Worm (Caenorhabditis elegans): ENCODE measurements around the gene ZK353.4.

Gene ZK353.4

DNA sequence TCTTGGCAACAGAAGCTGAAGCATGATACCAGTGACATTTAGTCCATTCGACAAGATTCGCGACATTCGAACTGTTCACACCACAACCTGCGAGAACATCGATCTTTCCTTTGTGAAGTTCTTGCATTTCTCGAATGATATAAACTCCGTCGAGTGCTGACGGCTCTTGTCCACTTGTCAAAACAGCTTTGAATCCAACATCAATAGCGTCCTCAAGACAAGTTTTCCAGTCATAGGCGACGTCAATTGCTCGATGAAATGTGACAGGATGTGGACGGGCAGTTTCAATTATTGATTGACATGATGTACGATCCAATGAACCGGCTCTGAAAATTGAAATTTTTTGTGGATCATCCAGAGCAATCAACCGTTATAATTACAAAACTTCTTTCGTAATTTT lies 13.2 kb upstream of the ZK353.4 start:
- TF ChIP-seq unc-30 (tag; optimal IDR thresholded peaks at IDR 0.05): no peak
- TF ChIP-seq mef-2 (tag; optimal IDR thresholded peaks at IDR 0.05): no peak
- no peak for TF ChIP-seq ceh-8 (GFP tag; optimal IDR thresholded peaks at IDR 0.05)
- TF ChIP-seq lir-3 (tag; optimal IDR thresholded peaks at IDR 0.05; ENCODE audit: poor library complexity): no peak

DNA sequence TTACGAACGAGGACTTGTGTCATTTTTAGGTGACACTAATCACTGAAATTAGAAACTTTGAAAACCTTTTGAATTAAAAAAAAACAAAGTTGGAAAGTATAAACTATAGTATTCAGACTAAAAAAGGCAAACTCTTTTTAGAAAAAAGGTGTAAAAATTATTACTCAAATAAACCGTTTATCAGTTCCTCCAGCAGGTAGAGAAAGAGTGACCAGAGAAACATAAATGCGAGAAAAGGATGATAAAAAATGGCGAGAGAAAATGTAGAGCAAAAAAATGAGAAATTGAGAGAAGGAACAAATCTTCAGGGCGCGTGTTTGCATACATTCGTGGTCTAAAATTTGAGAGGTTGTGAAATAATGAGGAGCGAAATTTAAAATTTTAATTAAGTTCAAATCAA lies 12.4 kb upstream of the ZK353.4 start, which contains the start of gene lap-1:
lap-1 (minus strand) TSS at position 42 of the 400 bp plus-strand sequence.
- no peak for TF ChIP-seq C04F5.9 (tag; optimal IDR thresholded peaks at IDR 0.05)
- no peak for TF ChIP-seq jun-1 (tag; optimal IDR thresholded peaks at IDR 0.05)
- no peak for TF ChIP-seq zip-4 (GFP tag; optimal IDR thresholded peaks at IDR 0.05)
- TF ChIP-seq isw-1 (GFP tag; IDR thresholded peaks at IDR 0.05): no peak

DNA sequence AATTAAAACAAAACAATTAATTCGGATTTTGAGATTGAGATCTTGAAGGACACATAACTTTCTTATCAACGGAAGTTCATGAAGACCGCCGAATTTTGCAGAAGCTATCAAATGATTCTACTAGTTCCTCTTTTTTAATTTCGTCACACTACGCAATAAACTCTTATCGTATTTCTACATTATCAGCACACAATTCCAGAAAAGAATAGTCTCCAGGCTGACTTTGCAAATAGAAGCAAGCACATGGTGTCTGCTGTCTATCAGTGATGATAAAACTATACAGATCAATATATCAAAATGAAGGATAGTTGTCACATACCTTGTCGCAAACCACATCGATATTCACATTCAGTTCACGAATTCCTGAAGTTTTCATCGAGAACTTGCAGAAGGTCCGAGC lies 11.0 kb upstream of the ZK353.4 start:
- peak in 1 of 2 experiments; percentile 23 for TF ChIP-seq mdl-1 (tag; optimal IDR thresholded peaks at IDR 0.05)
- peak; percentile 11 for TF ChIP-seq nhr-71 (tag; optimal IDR thresholded peaks at IDR 0.05)
- no peak for TF ChIP-seq efl-1 (optimal IDR thresholded peaks at IDR 0.05)
- peak in 1 of 2 experiments; percentile 78 for TF ChIP-seq efl-1 (GFP tag; optimal IDR thresholded peaks at IDR 0.05 in 1 of 2)
- TF ChIP-seq irx-1 (tag; optimal IDR thresholded peaks at IDR 0.05): no peak
- no peak for TF ChIP-seq unc-98 (GFP tag; IDR thresholded peaks at IDR 0.05)
- TF ChIP-seq pqm-1 (tag; optimal IDR thresholded peaks at IDR 0.05): peak; percentile 97
- TF ChIP-seq lin-14 (GFP tag; optimal IDR thresholded peaks at IDR 0.05): peak; percentile 7
- no peak for TF ChIP-seq zag-1 (tag; optimal IDR thresholded peaks at IDR 0.05)
- TF ChIP-seq jun-1 (tag; optimal IDR thresholded peaks at IDR 0.05): peak; percentile 44
- TF ChIP-seq skn-1 (tag; optimal IDR thresholded peaks at IDR 0.05): no peak
- no peak for TF ChIP-seq C34B4.2 (tag; optimal IDR thresholded peaks at IDR 0.05)
- TF ChIP-seq nhr-20 (tag; optimal IDR thresholded peaks at IDR 0.05): peak; percentile 26
- TF ChIP-seq lsy-2 (tag; optimal IDR thresholded peaks at IDR 0.05): no peak
- TF ChIP-seq tlp-1 (tag; optimal IDR thresholded peaks at IDR 0.05): peak; percentile 79
- no peak for TF ChIP-seq aly-2 (tag; optimal IDR thresholded peaks at IDR 0.05)
- no peak for TF ChIP-seq sptf-1 (tag; optimal IDR thresholded peaks at IDR 0.05)
- no peak for TF ChIP-seq alr-1 (tag; optimal IDR thresholded peaks at IDR 0.05; ENCODE audit: borderline replicate concordance)
- peak; percentile 97 for TF ChIP-seq elt-2 (tag; optimal IDR thresholded peaks at IDR 0.05)
- no peak for TF ChIP-seq ama-1 (optimal IDR thresholded peaks at IDR 0.05)

DNA sequence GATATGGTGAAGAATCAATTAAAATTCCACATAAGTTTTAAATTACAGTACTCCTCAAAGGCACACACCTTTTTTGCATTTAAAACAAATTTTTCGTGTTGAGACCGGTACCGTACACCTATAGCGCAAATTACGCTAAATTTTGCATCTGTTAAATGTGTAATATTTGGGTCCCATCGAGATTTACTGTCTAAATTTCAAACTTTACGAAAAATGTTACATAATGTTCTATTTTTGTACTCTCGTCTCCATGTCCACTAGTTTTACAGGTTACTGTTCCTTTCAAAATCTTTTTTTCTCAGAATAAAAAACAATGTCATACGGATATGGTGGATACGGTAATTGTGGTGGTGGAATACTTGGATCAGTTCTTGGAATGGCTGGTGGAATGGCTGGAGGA lies 9.0 kb upstream of the ZK353.4 start, which contains the start of gene ZK353.2:
ZK353.2 (plus strand) TSS at position 301 of the 400 bp plus-strand sequence.
- TF ChIP-seq nhr-47 (tag; optimal IDR thresholded peaks at IDR 0.05) (no peak), lir-3 (tag; optimal IDR thresholded peaks at IDR 0.05; ENCODE audit: poor library complexity) (no peak)

DNA sequence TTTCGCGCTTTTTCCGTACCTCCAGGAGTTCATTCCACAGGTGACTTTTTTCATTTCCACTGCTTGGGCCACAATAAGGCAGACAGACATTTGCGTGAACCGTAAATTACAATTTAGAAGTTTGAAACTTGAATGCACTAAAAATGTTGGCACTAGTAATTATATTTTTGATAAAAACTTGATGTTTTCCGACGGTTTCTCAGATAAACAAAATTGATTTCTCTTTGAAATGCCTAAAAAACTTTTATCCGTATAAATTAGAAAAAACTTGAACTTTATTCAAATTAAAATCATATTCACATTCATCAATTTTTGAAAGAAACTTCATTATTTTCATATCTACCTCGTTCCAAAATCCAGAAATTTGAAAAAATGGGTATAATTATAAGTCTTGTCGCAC lies 6.2 kb upstream of the ZK353.4 start, which contains the start of gene ZK353.3:
ZK353.3 (plus strand) TSS at position 301 of the 400 bp plus-strand sequence.
- no peak for TF ChIP-seq dsc-1 (tag; optimal IDR thresholded peaks at IDR 0.05)
- no peak for TF ChIP-seq ceh-8 (GFP tag; optimal IDR thresholded peaks at IDR 0.05)
- no peak for TF ChIP-seq sup-37 (GFP tag; optimal IDR thresholded peaks at IDR 0.05)
- TF ChIP-seq ceh-82 (tag; optimal IDR thresholded peaks at IDR 0.05): no peak
- TF ChIP-seq unc-86 (tag; optimal IDR thresholded peaks at IDR 0.05): no peak
- no peak for TF ChIP-seq irx-1 (tag; optimal IDR thresholded peaks at IDR 0.05)
- no peak for TF ChIP-seq nhr-76 (tag; optimal IDR thresholded peaks at IDR 0.05)
- TF ChIP-seq grh-1 (GFP tag; IDR thresholded peaks at IDR 0.05): no peak
- no peak for TF ChIP-seq ama-1 (optimal IDR thresholded peaks at IDR 0.05)
- no peak for TF ChIP-seq unc-98 (GFP tag; IDR thresholded peaks at IDR 0.05)
- no peak for TF ChIP-seq lin-14 (GFP tag; optimal IDR thresholded peaks at IDR 0.05)
- no peak for TF ChIP-seq unc-62 (GFP tag; optimal IDR thresholded peaks at IDR 0.05)
- no peak for TF ChIP-seq snu-23 (GFP tag; optimal IDR thresholded peaks at IDR 0.05)
- no peak for TF ChIP-seq nhr-237 (tag; optimal IDR thresholded peaks at IDR 0.05)
- TF ChIP-seq ceh-63 (GFP tag; optimal IDR thresholded peaks at IDR 0.05): no peak
- no peak for TF ChIP-seq pag-3 (tag; optimal IDR thresholded peaks at IDR 0.05; ENCODE audit: borderline replicate concordance, insufficient read depth)
- TF ChIP-seq jun-1 (tag; optimal IDR thresholded peaks at IDR 0.05): no peak
- TF ChIP-seq Y116A8C.19 (tag; optimal IDR thresholded peaks at IDR 0.05; ENCODE audit: borderline replicate concordance): no peak
- TF ChIP-seq rnt-1 (tag; optimal IDR thresholded peaks at IDR 0.05): no peak
- no peak for TF ChIP-seq dpl-1 (GFP tag; optimal IDR thresholded peaks at IDR 0.05)
